Fruit fly (Drosophila melanogaster) whole organism, embryonic: ENCODE results near the gene CG13829.

Source experiments
- Abd-B ChIP-seq: fragments of 200-800 bp; sonication (Bioruptor generic); optimal IDR thresholded peaks from 2 replicates; lab custom pipeline; 2018; ENCODE audit warnings: missing biosample characterization, mild to moderate bottlenecking, missing genetic modification characterization, moderate library complexity
- Aef1 ChIP-seq: fragments of 200-800 bp; sonication (Bioruptor generic); IDR thresholded peaks from 3 replicates; pipeline ENCODE4 v1.3.6; 2022; ENCODE audit warnings: missing biosample characterization, missing genetic modification characterization
- Atf3 ChIP-seq: fragments of 200-800 bp; sonication (Bioruptor generic); optimal IDR thresholded peaks from 3 replicates; lab custom pipeline; 2016; ENCODE audit warnings: missing biosample characterization, missing genetic modification characterization
- B-H1 ChIP-seq: fragments of 200-800 bp; sonication (Bioruptor generic); IDR thresholded peaks from 3 replicates; pipeline ENCODE4 v1.3.6; 2022; ENCODE audit warnings: missing biosample characterization, missing genetic modification characterization
- BtbVII ChIP-seq: fragments of 200-800 bp; sonication (Bioruptor generic); optimal IDR thresholded peaks from 3 replicates; lab custom pipeline; 2017; ENCODE audit warnings: missing biosample characterization, mild to moderate bottlenecking, missing genetic modification characterization
- CG10147 ChIP-seq: fragments of 200-800 bp; sonication (Bioruptor generic); optimal IDR thresholded peaks from 2 replicates; lab custom pipeline; 2019; ENCODE audit warnings: missing biosample characterization, mild to moderate bottlenecking, missing genetic modification characterization, moderate library complexity
- CG10366 ChIP-seq: fragments of 200-800 bp; sonication (Bioruptor generic); IDR thresholded peaks from 2 replicates; pipeline ENCODE4 v1.3.6; 2022; ENCODE audit warnings: missing biosample characterization, missing genetic modification characterization
- CG10565 ChIP-seq: fragments of 200-800 bp; sonication (Bioruptor generic); optimal IDR thresholded peaks from 3 replicates; lab custom pipeline; 2016; ENCODE audit warnings: missing biosample characterization, mild to moderate bottlenecking, missing genetic modification characterization
- CG12219 ChIP-seq: fragments of 200-800 bp; sonication (Bioruptor generic); optimal IDR thresholded peaks from 3 replicates; lab custom pipeline; 2018; ENCODE audit warnings: missing biosample characterization, mild to moderate bottlenecking, missing genetic modification characterization
- CG12391 ChIP-seq: fragments of 200-800 bp; sonication (Bioruptor generic); optimal IDR thresholded peaks from 3 replicates; lab custom pipeline; 2018; ENCODE audit warnings: missing biosample characterization, mild to moderate bottlenecking, missing genetic modification characterization, moderate library complexity
- CG12744 ChIP-seq: fragments of 200-800 bp; sonication (Bioruptor generic); optimal IDR thresholded peaks from 2 replicates; lab custom pipeline; 2016; ENCODE audit warnings: missing biosample characterization, missing genetic modification characterization
- CG14441 ChIP-seq: fragments of 200-800 bp; sonication (Bioruptor generic); IDR thresholded peaks from 2 replicates; pipeline ENCODE4 v1.3.6; 2022; ENCODE audit warnings: missing biosample characterization, missing genetic modification characterization
- CG16813 ChIP-seq: fragments of 200-800 bp; sonication (Bioruptor generic); IDR thresholded peaks from 3 replicates; pipeline ENCODE4 v1.3.6; 2022; ENCODE audit warnings: missing biosample characterization, missing genetic modification characterization; ENCODE audit not compliant: partially characterized antibody
- CG2889 ChIP-seq: fragments of 200-800 bp; sonication (Bioruptor generic); IDR thresholded peaks from 3 replicates; pipeline ENCODE4 v1.3.6; 2022; ENCODE audit warnings: missing biosample characterization, missing genetic modification characterization
- CG32772 ChIP-seq: fragments of 200-800 bp; sonication (Bioruptor generic); IDR thresholded peaks from 2 replicates; pipeline ENCODE4 v1.3.6; 2022; ENCODE audit warnings: missing biosample characterization, missing genetic modification characterization
- CG34224 ChIP-seq: fragments of 200-800 bp; sonication (Bioruptor generic); IDR thresholded peaks from 3 replicates; pipeline ENCODE4 v1.3.6; 2022; ENCODE audit warnings: missing biosample characterization, missing genetic modification characterization; ENCODE audit not compliant: partially characterized antibody
- CG34376 ChIP-seq: fragments of 200-800 bp; sonication (Bioruptor generic); optimal IDR thresholded peaks from 2 replicates; lab custom pipeline; 2018; ENCODE audit warnings: missing biosample characterization, mild to moderate bottlenecking, missing genetic modification characterization
- CG34422 ChIP-seq: fragments of 200-800 bp; sonication (Bioruptor generic); IDR thresholded peaks from 3 replicates; pipeline ENCODE4 v1.3.6; 2022; ENCODE audit warnings: missing biosample characterization, missing genetic modification characterization
- CG3995 ChIP-seq: fragments of 200-800 bp; sonication (Bioruptor generic); optimal IDR thresholded peaks from 3 replicates; lab custom pipeline; 2016; ENCODE audit warnings: missing biosample characterization, missing genetic modification characterization
- CG43689 ChIP-seq: fragments of 200-800 bp; sonication (Bioruptor generic); IDR thresholded peaks from 2 replicates; pipeline ENCODE4 v1.3.6; 2022; ENCODE audit warnings: missing biosample characterization, missing genetic modification characterization
- CG4404 ChIP-seq: fragments of 200-800 bp; sonication (Bioruptor generic); IDR thresholded peaks from 2 replicates; pipeline ENCODE4 v1.3.6; 2022; ENCODE audit warnings: missing biosample characterization, missing genetic modification characterization
- CG6654 ChIP-seq: fragments of 200-800 bp; sonication (Bioruptor generic); optimal IDR thresholded peaks from 2 replicates; lab custom pipeline; 2017; ENCODE audit warnings: missing biosample characterization, mild to moderate bottlenecking, missing genetic modification characterization
- CG7745 ChIP-seq: fragments of 200-800 bp; sonication (Bioruptor generic); optimal IDR thresholded peaks from 2 replicates; lab custom pipeline; 2018; ENCODE audit warnings: missing biosample characterization, mild to moderate bottlenecking, missing genetic modification characterization, moderate library complexity
- Dip3 ChIP-seq: fragments of 200-800 bp; sonication (Bioruptor generic); optimal IDR thresholded peaks from 3 replicates; lab custom pipeline; 2016; ENCODE audit warnings: missing biosample characterization, missing genetic modification characterization
- Dref ChIP-seq: fragments of 200-800 bp; sonication (Bioruptor generic); IDR thresholded peaks from 2 replicates; pipeline ENCODE4 v1.3.6; 2022; ENCODE audit warnings: missing biosample characterization, missing genetic modification characterization
- E2f1 ChIP-seq: fragments of 200-800 bp; sonication (Bioruptor generic); IDR thresholded peaks from 2 replicates; pipeline ENCODE4 v1.3.6; 2022; ENCODE audit warnings: missing biosample characterization, missing genetic modification characterization
- H15 ChIP-seq: fragments of 200-800 bp; sonication (Bioruptor generic); IDR thresholded peaks from 3 replicates; pipeline ENCODE4 v1.3.6; 2022; ENCODE audit warnings: missing biosample characterization, missing genetic modification characterization
- HLH4C ChIP-seq: fragments of 200-800 bp; sonication (Bioruptor generic); IDR thresholded peaks from 3 replicates; pipeline ENCODE4 v1.3.6; 2022; ENCODE audit warnings: missing biosample characterization, missing genetic modification characterization; ENCODE audit not compliant: partially characterized antibody
- HLH54F ChIP-seq: fragments of 200-800 bp; sonication (Bioruptor generic); optimal IDR thresholded peaks from 3 replicates; lab custom pipeline; 2016; ENCODE audit warnings: missing biosample characterization, missing genetic modification characterization
- Hmx ChIP-seq: fragments of 200-800 bp; sonication (Bioruptor generic); optimal IDR thresholded peaks from 2 replicates; lab custom pipeline; 2016; ENCODE audit warnings: missing biosample characterization, missing genetic modification characterization
- Hr51 ChIP-seq, 2 experiments: fragments of 200-800 bp; sonication (Bioruptor generic); optimal IDR thresholded peaks; 2 replicates in 1 of 2; 3 replicates in 1 of 2; lab custom pipeline; 2016 to 2018; ENCODE audit warnings: missing biosample characterization in 2 of 2, missing genetic modification characterization in 2 of 2, mild to moderate bottlenecking in 1 of 2, moderate library complexity in 1 of 2
- Mad ChIP-seq: fragments of 200-800 bp; sonication (Bioruptor generic); optimal IDR thresholded peaks from 2 replicates; lab custom pipeline; 2016; ENCODE audit warnings: missing biosample characterization, missing genetic modification characterization
- Six4 ChIP-seq: fragments of 200-800 bp; sonication (Bioruptor generic); optimal IDR thresholded peaks from 2 replicates; lab custom pipeline; 2016; ENCODE audit warnings: missing biosample characterization, missing genetic modification characterization
- Sry-δ ChIP-seq: fragments of 200-800 bp; sonication (Bioruptor generic); optimal IDR thresholded peaks from 2 replicates; lab custom pipeline; 2016; ENCODE audit warnings: missing biosample characterization, missing genetic modification characterization
- Xbp1 ChIP-seq: fragments of 200-800 bp; sonication (Bioruptor generic); optimal IDR thresholded peaks from 3 replicates; lab custom pipeline; 2016; ENCODE audit warnings: missing biosample characterization, mild to moderate bottlenecking, missing genetic modification characterization
- ac ChIP-seq: fragments of 200-800 bp; sonication (Bioruptor generic); optimal IDR thresholded peaks from 3 replicates; lab custom pipeline; 2017; ENCODE audit warnings: missing biosample characterization, mild to moderate bottlenecking, missing genetic modification characterization
- aop ChIP-seq: fragments of 200-800 bp; sonication (Bioruptor generic); IDR thresholded peaks from 2 replicates; pipeline ENCODE4 v1.3.6; 2022; ENCODE audit warnings: missing biosample characterization, missing genetic modification characterization
- ash1 ChIP-seq: fragments of 200-800 bp; sonication (Bioruptor generic); optimal IDR thresholded peaks from 2 replicates; lab custom pipeline; 2018; ENCODE audit warnings: missing biosample characterization, mild to moderate bottlenecking, missing genetic modification characterization
- az2 ChIP-seq: fragments of 200-800 bp; sonication (Bioruptor generic); optimal IDR thresholded peaks from 3 replicates; lab custom pipeline; 2016; ENCODE audit warnings: missing biosample characterization, missing genetic modification characterization
- bcd ChIP-seq: fragments of 200-800 bp; sonication (Bioruptor generic); optimal IDR thresholded peaks from 2 replicates; lab custom pipeline; 2017; ENCODE audit warnings: missing biosample characterization, mild to moderate bottlenecking, missing genetic modification characterization
- bigmax ChIP-seq: fragments of 200-800 bp; sonication (Bioruptor generic); optimal IDR thresholded peaks from 2 replicates; lab custom pipeline; 2018; ENCODE audit warnings: missing biosample characterization, mild to moderate bottlenecking, missing genetic modification characterization
- bsh ChIP-seq, 2 experiments: fragments of 200-800 bp; sonication (Bioruptor generic); optimal IDR thresholded peaks; 2 replicates each; lab custom pipeline; 2017 to 2018; ENCODE audit warnings: mild to moderate bottlenecking in 2 of 2, missing biosample characterization in 2 of 2, missing genetic modification characterization in 2 of 2, moderate library complexity in 1 of 2
- dm ChIP-seq: fragments of 200-800 bp; sonication (Bioruptor generic); optimal IDR thresholded peaks from 3 replicates; lab custom pipeline; 2016; ENCODE audit warnings: missing biosample characterization, missing genetic modification characterization
- lab ChIP-seq: fragments of 200-800 bp; sonication (Bioruptor generic); optimal IDR thresholded peaks from 3 replicates; lab custom pipeline; 2017; ENCODE audit warnings: missing biosample characterization, missing genetic modification characterization, mild to moderate bottlenecking, moderate library complexity, missing genetic modification reagents
- pb ChIP-seq: fragments of 200-800 bp; sonication (Bioruptor generic); optimal IDR thresholded peaks from 3 replicates; lab custom pipeline; 2016; ENCODE audit warnings: missing biosample characterization, missing genetic modification characterization
- pnt ChIP-seq: fragments of 200-800 bp; sonication (Bioruptor generic); optimal IDR thresholded peaks from 3 replicates; lab custom pipeline; 2016; ENCODE audit warnings: missing biosample characterization, missing genetic modification characterization
- pros ChIP-seq: fragments of 200-800 bp; sonication (Bioruptor generic); optimal IDR thresholded peaks from 3 replicates; lab custom pipeline; 2019; ENCODE audit warnings: missing biosample characterization, mild to moderate bottlenecking, missing genetic modification characterization, moderate library complexity
- pum ChIP-seq: fragments of 200-800 bp; sonication (Bioruptor generic); optimal IDR thresholded peaks from 2 replicates; lab custom pipeline; 2016; ENCODE audit warnings: missing biosample characterization, missing genetic modification characterization
- slbo ChIP-seq: fragments of 200-800 bp; sonication (Bioruptor generic); IDR thresholded peaks from 2 replicates; pipeline ENCODE4 v1.3.6; 2022; ENCODE audit warnings: missing biosample characterization, missing genetic modification characterization

CG13829 gene

dm6 chr3R:23117683-23118470 is 43.3 kb downstream of the CG13829 start, which contains the start of the genes Rassf and CenB1A (continued):
- TF ChIP-seq BtbVII: no peak
- no peak for TF ChIP-seq Hmx (GFP tag; lab: Kevin White, UChicago)
- peak; percentile 54 for TF ChIP-seq pnt (GFP tag; lab: Kevin White, UChicago)
- peak; percentile 9; the same call in 1 of the 3 replicates for TF ChIP-seq CG2889 (GFP tag; lab: Robert Waterston, UW)
- no peak; the same call in 1 of the 2 replicates for TF ChIP-seq E2f1 (GFP tag; lab: Robert Waterston, UW)
- peak; percentile 48 for TF ChIP-seq Sry-δ (GFP tag; lab: Kevin White, UChicago)
- no peak for TF ChIP-seq ac (GFP tag; lab: Kevin White, UChicago)
- TF ChIP-seq Abd-B: peak; percentile 18
- TF ChIP-seq Dip3 (GFP tag; lab: Kevin White, UChicago): peak; percentile 59
- TF ChIP-seq CG10366: peak; percentile 24; the same call in 1 of the 2 replicates
- no peak for TF ChIP-seq bsh (GFP tag; optimal IDR thresholded peaks at IDR 0.05; lab: Kevin White, UChicago)
- no peak for TF ChIP-seq Six4
- TF ChIP-seq CG12219 (GFP tag; lab: Kevin White, UChicago): no peak
- peak; percentile 89; the same call in 1 of the 3 replicates for TF ChIP-seq CG34422 (GFP tag; lab: Robert Waterston, UW)
- no peak for TF ChIP-seq CG10147 (GFP tag; lab: Kevin White, UChicago)
- no peak for TF ChIP-seq CG10565 (GFP tag; lab: Kevin White, UChicago)
- TF ChIP-seq HLH4C: no peak
- no peak for TF ChIP-seq Mad (GFP tag; lab: Kevin White, UChicago)
- no peak for TF ChIP-seq CG4404 (GFP tag; lab: Robert Waterston, UW)
- no peak for TF ChIP-seq CG3995 (GFP tag; lab: Kevin White, UChicago)
- no peak for TF ChIP-seq H15
- peak; percentile 67; the same call in 2 of the 3 replicates for TF ChIP-seq CG34224 (GFP tag; lab: Robert Waterston, UW)
- TF ChIP-seq Atf3 (GFP tag; lab: Kevin White, UChicago): peak; percentile 48
- peak; percentile 18 for TF ChIP-seq az2 (GFP tag; lab: Kevin White, UChicago)
- TF ChIP-seq ash1 (GFP tag; lab: Kevin White, UChicago): no peak
- peak; percentile 11 for TF ChIP-seq dm
- peak; percentile 70 for TF ChIP-seq slbo (GFP tag; lab: Robert Waterston, UW)
- TF ChIP-seq CG14441 (GFP tag; lab: Robert Waterston, UW): peak; percentile 33; the same call in 1 of the 2 replicates
- peak; percentile 13 to 20 for TF ChIP-seq Hr51 (GFP tag; optimal IDR thresholded peaks at IDR 0.05; lab: Kevin White, UChicago)
- no peak for TF ChIP-seq CG34376 (GFP tag; lab: Kevin White, UChicago)
- no peak for TF ChIP-seq CG16813
- TF ChIP-seq Dref (GFP tag; lab: Robert Waterston, UW): 0 out of 2 replicates have a peak, but pooled peaks have one; percentile 31
- TF ChIP-seq CG32772 (GFP tag; lab: Robert Waterston, UW): no peak
- no peak for TF ChIP-seq B-H1 (GFP tag; lab: Robert Waterston, UW)
- TF ChIP-seq pros (GFP tag; lab: Kevin White, UChicago): no peak
- TF ChIP-seq CG6654 (GFP tag; lab: Kevin White, UChicago): no peak
- peak; percentile 59 for TF ChIP-seq Xbp1 (GFP tag; lab: Kevin White, UChicago)
- peak; percentile 24 for TF ChIP-seq bcd (GFP tag; lab: Kevin White, UChicago)
- peak; percentile 40 for TF ChIP-seq pb
- TF ChIP-seq Aef1: peak; percentile 52; the same call in 2 of the 3 replicates
- peak; percentile 48 for TF ChIP-seq pum (GFP tag; lab: Kevin White, UChicago)
- TF ChIP-seq CG7745: no peak
- TF ChIP-seq lab (GFP tag; lab: Kevin White, UChicago): peak; percentile 19
- TF ChIP-seq aop (GFP tag; lab: Robert Waterston, UW): no peak
- TF ChIP-seq CG12744 (GFP tag; lab: Kevin White, UChicago): peak; percentile 51
- no peak for TF ChIP-seq bigmax
- peak; percentile 64 for TF ChIP-seq HLH54F (GFP tag; lab: Kevin White, UChicago)
- TF ChIP-seq CG12391 (tag; lab: Kevin White, UChicago): peak; percentile 62
- no peak for TF ChIP-seq CG43689 (GFP tag; lab: Robert Waterston, UW)
